Fruit fly (Drosophila melanogaster) whole organism, larva: ENCODE measurements around the gene Ugalt.

Experiments used
- noc ChIP-seq: fragments of 200-800 bp; sonication (Bioruptor generic); optimal IDR thresholded peaks from 3 replicates; lab custom pipeline; 2019; ENCODE audit warnings: missing biosample characterization, mild to moderate bottlenecking, missing genetic modification characterization, moderate library complexity

Gene Ugalt

DNA sequence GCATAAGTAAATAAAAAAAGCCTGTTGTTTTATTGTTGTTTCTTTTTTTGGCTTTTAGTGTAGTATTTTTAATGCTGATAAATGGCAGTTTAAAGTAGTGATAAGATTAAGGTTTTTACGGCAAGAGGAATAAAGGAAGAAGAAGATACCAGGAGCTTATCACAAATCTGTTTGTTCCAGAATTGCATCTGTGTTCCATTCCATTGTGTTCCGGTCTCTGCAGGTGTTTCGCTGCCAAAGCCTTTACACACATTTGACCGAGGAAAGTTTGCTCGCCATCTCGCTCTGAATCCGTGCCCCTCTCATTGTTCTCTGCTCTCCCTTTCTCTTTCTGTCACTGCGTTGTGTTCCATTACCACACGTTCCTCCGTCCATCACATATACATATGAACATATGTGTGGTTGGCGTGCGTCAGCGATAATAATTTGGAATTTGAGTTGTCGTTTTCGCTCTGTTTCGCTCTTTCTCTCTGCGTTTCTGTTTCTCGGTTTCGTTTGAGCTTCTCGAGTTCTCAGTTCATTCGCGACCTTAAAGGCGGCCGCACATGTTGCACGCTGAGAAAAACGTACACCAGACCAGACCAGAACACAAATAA lies 45.3 kb downstream of the Ugalt start:
- peak; percentile 69 for TF ChIP-seq noc (tag; lab: Kevin White, UChicago)

DNA sequence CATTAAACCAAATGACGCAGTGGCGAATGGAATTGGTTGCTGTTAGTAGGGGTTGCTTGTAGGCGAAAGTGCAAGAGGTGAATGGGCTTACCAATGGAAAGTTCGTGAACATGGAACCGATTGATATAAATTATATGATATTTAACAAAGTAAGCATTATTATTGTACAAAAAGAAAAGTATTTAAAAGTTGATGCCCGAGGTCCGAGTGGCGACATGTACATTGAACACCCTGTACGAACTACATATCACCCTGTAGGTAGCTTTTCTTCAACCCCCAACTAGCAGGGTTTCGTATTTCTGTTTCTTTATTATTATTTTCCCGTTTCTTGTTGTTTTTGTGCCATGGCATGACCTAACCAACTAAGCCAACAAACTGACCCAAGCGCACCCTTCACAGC lies 46.4 kb downstream of the Ugalt start:
- TF ChIP-seq noc (tag; lab: Kevin White, UChicago), result no peak

DNA sequence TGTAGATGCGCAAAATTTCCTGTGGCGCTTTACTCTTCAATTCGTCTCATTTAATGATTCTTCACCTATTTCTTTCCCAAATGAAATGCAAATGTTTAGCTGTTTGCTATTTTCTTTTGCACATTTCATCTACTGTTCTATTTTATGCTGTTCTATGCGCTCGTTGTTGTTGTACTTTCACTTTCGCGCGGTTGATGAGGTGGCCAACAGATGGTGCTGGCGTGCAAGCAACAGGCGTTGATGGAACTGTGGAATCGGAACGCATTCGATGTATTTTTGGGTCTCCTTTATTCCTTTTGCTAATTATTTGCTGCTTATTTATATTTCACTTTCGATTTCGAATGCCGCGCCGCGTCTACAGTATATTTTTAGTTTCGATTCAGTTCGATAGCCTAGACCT lies 47.7 kb downstream of the Ugalt start:
- no peak for TF ChIP-seq noc (tag; lab: Kevin White, UChicago)

DNA sequence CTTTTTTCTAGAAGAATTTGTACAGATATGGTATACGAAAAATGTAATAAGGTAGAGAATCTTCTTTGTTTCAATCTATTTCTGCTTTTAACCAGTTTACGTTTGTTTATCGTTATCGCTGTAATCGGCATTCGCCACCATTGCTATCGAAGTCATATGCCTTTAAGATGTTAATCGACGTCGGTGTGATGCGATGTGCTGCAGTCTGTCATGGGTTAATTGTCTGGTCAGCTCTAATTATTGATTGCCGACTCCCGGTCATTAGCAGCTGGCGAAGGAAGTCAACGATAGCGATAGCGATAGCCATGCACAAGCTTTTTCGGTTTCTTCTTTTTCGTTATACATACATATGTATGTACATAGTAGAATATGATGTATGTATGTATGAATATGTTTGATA lies 48.2 kb downstream of the Ugalt start:
- TF ChIP-seq noc (tag; lab: Kevin White, UChicago), result no peak

DNA sequence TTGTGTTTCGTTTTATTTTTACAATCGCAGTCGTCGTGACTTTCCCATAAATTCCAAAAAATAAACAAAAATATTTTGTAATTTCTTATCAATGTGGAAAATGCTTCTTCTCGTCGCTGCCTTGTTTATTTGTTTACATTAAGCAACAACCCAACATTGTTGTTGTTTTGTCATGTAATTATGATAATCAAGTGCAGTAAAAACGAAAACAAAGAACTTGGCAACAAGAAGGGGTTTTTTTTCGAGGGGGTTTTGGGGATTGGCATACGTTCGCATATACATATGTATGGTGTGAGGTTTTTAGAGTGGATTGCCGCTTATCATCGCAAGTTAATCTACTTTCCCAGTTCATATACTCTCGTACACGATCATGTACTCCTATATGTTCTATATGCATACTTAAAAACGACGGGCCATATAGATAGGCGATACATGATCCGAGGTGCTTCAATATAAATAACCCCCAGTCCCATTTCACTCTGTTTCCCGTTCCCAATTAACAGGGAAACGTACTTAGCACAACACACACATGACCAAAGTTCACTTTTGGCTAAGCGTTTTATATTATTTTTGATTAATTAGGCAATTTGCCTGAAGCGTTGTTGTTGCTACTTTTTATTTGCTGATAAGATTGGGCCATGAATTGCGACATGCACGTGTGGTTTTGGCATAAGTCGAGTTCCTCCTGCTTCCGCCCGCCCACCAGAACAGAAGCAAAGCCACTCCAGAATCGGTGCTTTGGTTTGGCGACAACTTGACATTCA lies 49.9 kb downstream of the Ugalt start:
- peak; percentile 80 for TF ChIP-seq noc (tag; lab: Kevin White, UChicago)

DNA sequence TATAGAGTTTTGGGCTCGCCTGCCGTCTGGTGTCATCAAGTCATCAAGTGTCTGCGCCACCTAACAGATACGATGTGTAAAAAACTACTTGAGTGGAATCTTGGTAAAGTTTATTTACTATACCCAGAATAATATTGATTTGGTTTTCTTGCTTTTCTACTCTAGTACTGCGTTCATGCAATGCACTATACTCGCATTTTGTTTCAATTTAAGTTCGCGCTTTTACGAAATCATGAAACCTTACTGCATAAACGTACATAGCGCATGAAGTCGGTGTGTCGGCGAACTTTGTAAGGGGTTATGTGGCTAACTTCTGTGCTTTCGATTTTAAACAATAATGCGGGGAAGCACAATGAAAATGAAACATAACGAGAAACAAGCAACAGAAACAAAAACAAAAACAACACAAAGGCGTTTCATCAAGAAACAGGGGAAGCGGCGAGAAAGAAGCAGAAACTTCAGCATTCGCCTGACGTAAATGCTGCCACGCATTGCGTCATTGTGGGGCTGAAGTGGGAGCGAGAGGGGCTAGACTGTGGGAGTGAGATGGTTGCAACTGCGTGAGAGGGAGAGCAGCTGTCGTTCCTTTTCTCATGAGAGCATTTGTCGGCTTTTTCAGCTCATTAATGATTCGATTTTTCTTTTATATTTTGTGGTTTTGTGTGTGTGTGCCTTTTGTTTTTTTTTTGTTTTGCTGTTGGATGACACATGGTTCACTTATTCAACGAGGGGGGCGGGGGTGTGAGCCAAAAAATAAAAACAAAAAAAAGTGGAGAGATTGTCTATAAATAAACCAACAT lies 51.3 kb downstream of the Ugalt start:
- no peak for TF ChIP-seq noc (tag; lab: Kevin White, UChicago)

DNA sequence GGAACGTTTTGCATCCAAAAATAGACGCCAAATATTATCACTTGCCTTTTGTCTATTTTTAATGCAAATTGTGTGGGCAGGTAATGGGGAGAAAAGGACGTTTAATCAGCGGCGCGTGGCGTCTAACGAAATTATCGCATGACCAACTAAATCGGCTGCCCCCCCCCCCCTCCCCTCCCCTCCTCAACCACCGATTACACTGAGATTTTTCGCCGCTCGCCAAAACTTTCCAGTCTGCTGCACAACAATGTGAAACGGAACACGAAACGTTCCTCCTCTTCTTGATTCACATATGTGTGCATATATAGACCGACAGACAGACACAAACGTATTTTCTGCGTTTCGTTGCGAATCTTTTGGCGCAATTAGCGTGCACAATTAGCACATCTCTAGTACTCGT lies 52.5 kb downstream of the Ugalt start:
- no peak for TF ChIP-seq noc (tag; lab: Kevin White, UChicago)
